Fruit fly (Drosophila melanogaster) whole organism, embryonic: ENCODE results near the gene PPP4R2r.

Experiments
- Asciz ChIP-seq: fragments of 200-800 bp; sonication (Bioruptor generic); optimal IDR thresholded peaks from 2 replicates; lab custom pipeline; 2017; ENCODE audit warnings: missing biosample characterization, mild to moderate bottlenecking, missing genetic modification characterization, missing genetic modification reagents
- B-H1 ChIP-seq: fragments of 200-800 bp; sonication (Bioruptor generic); IDR thresholded peaks from 3 replicates; pipeline ENCODE4 v1.3.6; 2022; ENCODE audit warnings: missing biosample characterization, missing genetic modification characterization
- CG11085 ChIP-seq: fragments of 200-800 bp; sonication (Bioruptor generic); IDR thresholded peaks from 2 replicates; pipeline ENCODE4 v1.3.6; 2022; ENCODE audit warnings: missing biosample characterization, missing genetic modification characterization
- CG11093 ChIP-seq: fragments of 200-800 bp; sonication (Bioruptor generic); IDR thresholded peaks from 3 replicates; pipeline ENCODE4 v1.3.6; 2022; ENCODE audit warnings: missing biosample characterization, missing genetic modification characterization
- CG11695 ChIP-seq: fragments of 200-800 bp; sonication (Bioruptor generic); IDR thresholded peaks from 3 replicates; pipeline ENCODE4 v1.3.6; 2022; ENCODE audit warnings: missing biosample characterization, missing genetic modification characterization
- CG11696 ChIP-seq: fragments of 200-800 bp; sonication (Bioruptor generic); IDR thresholded peaks from 2 replicates; pipeline ENCODE4 v1.3.6; 2022; ENCODE audit warnings: missing biosample characterization, missing genetic modification characterization
- CG13123 ChIP-seq: fragments of 200-800 bp; sonication (Bioruptor generic); optimal IDR thresholded peaks from 2 replicates; lab custom pipeline; 2016; ENCODE audit warnings: missing biosample characterization, missing genetic modification characterization
- CG13287 ChIP-seq: fragments of 200-800 bp; sonication (Bioruptor generic); IDR thresholded peaks from 2 replicates; pipeline ENCODE4 v1.3.6; 2022; ENCODE audit warnings: missing biosample characterization, missing genetic modification characterization; ENCODE audit not compliant: partially characterized antibody
- CG15479 ChIP-seq: fragments of 200-800 bp; sonication (Bioruptor generic); optimal IDR thresholded peaks from 3 replicates; lab custom pipeline; 2019; ENCODE audit warnings: missing biosample characterization, mild to moderate bottlenecking, missing genetic modification characterization, moderate library complexity
- CG16813 ChIP-seq: fragments of 200-800 bp; sonication (Bioruptor generic); IDR thresholded peaks from 3 replicates; pipeline ENCODE4 v1.3.6; 2022; ENCODE audit warnings: missing biosample characterization, missing genetic modification characterization; ENCODE audit not compliant: partially characterized antibody
- CG17912 ChIP-seq: fragments of 200-800 bp; sonication (Bioruptor generic); optimal IDR thresholded peaks from 2 replicates; lab custom pipeline; 2018; ENCODE audit warnings: missing biosample characterization, mild to moderate bottlenecking, missing genetic modification characterization
- CG18764 ChIP-seq: fragments of 200-800 bp; sonication (Bioruptor generic); optimal IDR thresholded peaks from 3 replicates; lab custom pipeline; 2016; ENCODE audit warnings: missing biosample characterization, missing genetic modification characterization
- CG2116 ChIP-seq: fragments of 200-800 bp; sonication (Bioruptor generic); optimal IDR thresholded peaks from 3 replicates; lab custom pipeline; 2018; ENCODE audit warnings: missing biosample characterization, mild to moderate bottlenecking, missing genetic modification characterization
- CG30403 ChIP-seq: fragments of 200-800 bp; sonication (Bioruptor generic); optimal IDR thresholded peaks from 3 replicates; lab custom pipeline; 2016; ENCODE audit warnings: missing biosample characterization, missing genetic modification characterization
- CG31388 ChIP-seq: fragments of 200-800 bp; sonication (Bioruptor generic); optimal IDR thresholded peaks from 2 replicates; lab custom pipeline; 2016; ENCODE audit warnings: missing biosample characterization, missing genetic modification characterization
- CG31441 ChIP-seq: fragments of 200-800 bp; sonication (Bioruptor generic); IDR thresholded peaks from 2 replicates; pipeline ENCODE4 v1.3.6; 2022; ENCODE audit warnings: missing biosample characterization, missing genetic modification characterization
- CG33557 ChIP-seq: fragments of 200-800 bp; sonication (Bioruptor generic); optimal IDR thresholded peaks from 2 replicates; lab custom pipeline; 2019; ENCODE audit warnings: missing biosample characterization, mild to moderate bottlenecking, missing genetic modification characterization, moderate library complexity
- CG34224 ChIP-seq: fragments of 200-800 bp; sonication (Bioruptor generic); IDR thresholded peaks from 3 replicates; pipeline ENCODE4 v1.3.6; 2022; ENCODE audit warnings: missing biosample characterization, missing genetic modification characterization; ENCODE audit not compliant: partially characterized antibody
- CG3726 ChIP-seq: fragments of 200-800 bp; sonication (Bioruptor generic); IDR thresholded peaks from 3 replicates; pipeline ENCODE4, ENCODE4 v1.3.6; 2022; ENCODE audit warnings: missing biosample characterization, missing genetic modification characterization
- CG6813 ChIP-seq: fragments of 200-800 bp; sonication (Bioruptor generic); optimal IDR thresholded peaks from 2 replicates; lab custom pipeline; 2017; ENCODE audit warnings: missing biosample characterization, missing genetic modification characterization, mild to moderate bottlenecking, moderate library complexity, missing genetic modification reagents
- CG7556 ChIP-seq: fragments of 200-800 bp; sonication (Bioruptor generic); optimal IDR thresholded peaks from 2 replicates; lab custom pipeline; 2017; ENCODE audit warnings: missing biosample characterization, mild to moderate bottlenecking, missing genetic modification characterization
- CG9609 ChIP-seq: fragments of 200-800 bp; sonication (Bioruptor generic); optimal IDR thresholded peaks from 3 replicates; lab custom pipeline; 2016; ENCODE audit warnings: missing biosample characterization, missing genetic modification characterization
- CHES-1-like ChIP-seq: fragments of 200-800 bp; sonication (Bioruptor generic); optimal IDR thresholded peaks from 2 replicates; lab custom pipeline; 2016; ENCODE audit warnings: missing biosample characterization, missing genetic modification characterization
- Dp ChIP-seq: fragments of 200-800 bp; sonication (Bioruptor generic); optimal IDR thresholded peaks from 2 replicates; lab custom pipeline; 2018; ENCODE audit warnings: missing biosample characterization, mild to moderate bottlenecking, missing genetic modification characterization, moderate library complexity
- H15 ChIP-seq: fragments of 200-800 bp; sonication (Bioruptor generic); IDR thresholded peaks from 3 replicates; pipeline ENCODE4 v1.3.6; 2022; ENCODE audit warnings: missing biosample characterization, missing genetic modification characterization
- Nf-YA ChIP-seq: fragments of 200-800 bp; sonication (Bioruptor generic); IDR thresholded peaks from 2 replicates; pipeline ENCODE4 v1.3.6; 2022; ENCODE audit warnings: missing biosample characterization, missing genetic modification characterization
- Rfx ChIP-seq: fragments of 200-800 bp; sonication (Bioruptor generic); IDR thresholded peaks from 2 replicates; pipeline ENCODE4 v1.3.6; 2022; ENCODE audit warnings: missing biosample characterization, missing genetic modification characterization
- ara ChIP-seq: fragments of 200-800 bp; sonication (Bioruptor generic); IDR thresholded peaks from 2 replicates; pipeline ENCODE4 v1.3.6; 2022; ENCODE audit warnings: missing biosample characterization, missing genetic modification characterization
- br ChIP-seq: fragments of >200 bp; optimal IDR thresholded peaks from 2 replicates; lab custom pipeline; 2017
- crol ChIP-seq: fragments of 200-800 bp; sonication (Bioruptor generic); IDR thresholded peaks from 2 replicates; pipeline ENCODE4 v1.3.6; 2022; ENCODE audit warnings: missing biosample characterization, missing genetic modification characterization
- da ChIP-seq: fragments of 200-800 bp; sonication (Bioruptor generic); optimal IDR thresholded peaks from 2 replicates; lab custom pipeline; 2016; ENCODE audit warnings: missing biosample characterization, missing genetic modification characterization
- danr ChIP-seq: fragments of 200-800 bp; sonication (Bioruptor generic); IDR thresholded peaks from 2 replicates; pipeline ENCODE4 v1.3.6; 2022; ENCODE audit warnings: missing biosample characterization, missing genetic modification characterization
- eve ChIP-seq, 2 experiments: fragments of >200 bp; optimal IDR thresholded peaks; 2 replicates each; lab custom pipeline; 2017; ENCODE audit warnings: missing biosample characterization in 2 of 2, missing genetic modification characterization in 2 of 2
- fd102C ChIP-seq: fragments of 200-800 bp; sonication (Bioruptor generic); optimal IDR thresholded peaks from 2 replicates; lab custom pipeline; 2018; ENCODE audit warnings: missing biosample characterization, mild to moderate bottlenecking, missing genetic modification characterization, moderate library complexity
- fd3F ChIP-seq: fragments of 200-800 bp; sonication (Bioruptor generic); optimal IDR thresholded peaks from 2 replicates; lab custom pipeline; 2018; ENCODE audit warnings: missing biosample characterization, mild to moderate bottlenecking, missing genetic modification characterization, moderate library complexity
- kay ChIP-seq: fragments of 200-800 bp; sonication (Bioruptor generic); optimal IDR thresholded peaks from 2 replicates; lab custom pipeline; 2016; ENCODE audit warnings: missing biosample characterization, missing genetic modification characterization
- kni ChIP-seq: fragments of 200-800 bp; sonication (Bioruptor generic); optimal IDR thresholded peaks from 3 replicates; lab custom pipeline; 2017; ENCODE audit warnings: mild to moderate bottlenecking, missing biosample characterization, missing genetic modification reagents, missing genetic modification characterization
- mirr ChIP-seq: fragments of 200-800 bp; sonication (Bioruptor generic); optimal IDR thresholded peaks from 3 replicates; lab custom pipeline; 2018; ENCODE audit warnings: missing biosample characterization, mild to moderate bottlenecking, missing genetic modification characterization
- pita ChIP-seq: fragments of 200-800 bp; sonication (Bioruptor generic); optimal IDR thresholded peaks from 2 replicates; lab custom pipeline; 2017; ENCODE audit warnings: missing biosample characterization, mild to moderate bottlenecking, missing genetic modification characterization
- run ChIP-seq: fragments of 200-800 bp; sonication (Bioruptor generic); optimal IDR thresholded peaks from 3 replicates; lab custom pipeline; 2018; ENCODE audit warnings: missing biosample characterization, mild to moderate bottlenecking, missing genetic modification characterization
- sc ChIP-seq, 3 experiments: fragments of >200 bp in 2 of 3; fragments of 200-800 bp in 1 of 3; sonication (Bioruptor generic) in 1 of 3; optimal IDR thresholded peaks; 2 replicates in 2 of 3; 3 replicates in 1 of 3; lab custom pipeline; 2017; ENCODE audit warnings: mild to moderate bottlenecking in 1 of 3, missing biosample characterization in 1 of 3, missing genetic modification characterization in 1 of 3, missing genetic modification reagents in 1 of 3
- scrt ChIP-seq: fragments of 200-800 bp; sonication (Bioruptor generic); optimal IDR thresholded peaks from 2 replicates; lab custom pipeline; 2018; ENCODE audit warnings: missing biosample characterization, mild to moderate bottlenecking, missing genetic modification characterization, moderate library complexity
- slbo ChIP-seq: fragments of 200-800 bp; sonication (Bioruptor generic); IDR thresholded peaks from 2 replicates; pipeline ENCODE4 v1.3.6; 2022; ENCODE audit warnings: missing biosample characterization, missing genetic modification characterization
- slp2 ChIP-seq: fragments of 200-800 bp; sonication (Bioruptor generic); optimal IDR thresholded peaks from 2 replicates; lab custom pipeline; 2016; ENCODE audit warnings: missing biosample characterization, missing genetic modification characterization
- sqz ChIP-seq: fragments of 200-800 bp; sonication (Bioruptor generic); optimal IDR thresholded peaks from 3 replicates; lab custom pipeline; 2018; ENCODE audit warnings: missing biosample characterization, mild to moderate bottlenecking, missing genetic modification characterization
- tna ChIP-seq: fragments of 200-800 bp; sonication (Bioruptor generic); IDR thresholded peaks from 2 replicates; pipeline ENCODE4 v1.3.6; 2022; ENCODE audit warnings: missing biosample characterization, missing genetic modification characterization; ENCODE audit not compliant: partially characterized antibody
- trem ChIP-seq: fragments of 200-800 bp; optimal IDR thresholded peaks from 3 replicates; lab custom pipeline; 2019; ENCODE audit warnings: missing biosample characterization, mild to moderate bottlenecking, missing genetic modification characterization, moderate library complexity
- ttk ChIP-seq: fragments of 200-800 bp; sonication (Bioruptor generic); IDR thresholded peaks from 2 replicates; pipeline ENCODE4 v2.1.2; 2022; ENCODE audit warnings: missing biosample characterization, missing genetic modification characterization
- usp ChIP-seq: fragments of >200 bp; optimal IDR thresholded peaks from 2 replicates; lab custom pipeline; 2017; ENCODE audit warnings: missing biosample characterization, missing genetic modification characterization

The PPP4R2r gene

dm6 chrX:10486144-10487030 is 7.7 kb downstream of the PPP4R2r start (continued):
- TF ChIP-seq CG3726 (GFP tag; lab: Robert Waterston, UW) = 0 out of 3 replicates have a peak, but pooled peaks have one; percentile 46
- TF ChIP-seq CG18764 (GFP tag; lab: Kevin White, UChicago) = no peak
- TF ChIP-seq CG6813 = peak; percentile 60
- peak; percentile 17 for TF ChIP-seq Asciz (GFP tag; lab: Kevin White, UChicago)
- TF ChIP-seq CG17912 (GFP tag; lab: Kevin White, UChicago) = no peak
- TF ChIP-seq H15 = 0 out of 3 replicates have a peak, but pooled peaks have one; percentile 44
- TF ChIP-seq ttk (GFP tag; lab: Robert Waterston, UW) = no peak
- no peak for TF ChIP-seq CG16813 (GFP tag; lab: Robert Waterston, UW)
- no peak for TF ChIP-seq danr
- TF ChIP-seq CG30403 = peak; percentile 53
- TF ChIP-seq CG13123 (GFP tag; lab: Kevin White, UChicago) = no peak
- 0 out of 2 replicates have a peak, but pooled peaks have one; percentile 23 for TF ChIP-seq CG13287 (GFP tag; lab: Robert Waterston, UW)
- TF ChIP-seq sc (optimal IDR thresholded peaks at IDR 0.05; lab: Kevin White, UChicago) = no peak
- TF ChIP-seq sc (GFP tag; optimal IDR thresholded peaks at IDR 0.05; lab: Kevin White, UChicago) = no peak
- no peak for TF ChIP-seq CG2116 (GFP tag; lab: Kevin White, UChicago)
- no peak for TF ChIP-seq CG33557
- TF ChIP-seq CG31388 (GFP tag; lab: Kevin White, UChicago) = no peak
- TF ChIP-seq Dp (GFP tag; lab: Kevin White, UChicago) = no peak
- peak; percentile 62 for TF ChIP-seq fd3F (GFP tag; lab: Kevin White, UChicago)
- TF ChIP-seq CHES-1-like (GFP tag; lab: Kevin White, UChicago) = peak; percentile 66
- no peak for TF ChIP-seq CG11696
- TF ChIP-seq tna (GFP tag; lab: Robert Waterston, UW) = no peak
- TF ChIP-seq CG15479 = no peak
- TF ChIP-seq CG9609 (GFP tag; lab: Kevin White, UChicago) = peak; percentile 24
- peak; percentile 69; the same call in 2 of the 3 replicates for TF ChIP-seq CG11695
- TF ChIP-seq fd102C = no peak
- no peak for TF ChIP-seq CG34224 (GFP tag; lab: Robert Waterston, UW)
- no peak for TF ChIP-seq CG11085 (GFP tag; lab: Robert Waterston, UW)
- no peak for TF ChIP-seq eve (GFP tag; optimal IDR thresholded peaks at IDR 0.05; lab: Kevin White, UChicago)
- TF ChIP-seq B-H1 (GFP tag; lab: Robert Waterston, UW) = no peak
- peak; percentile 71 for TF ChIP-seq mirr
- peak; percentile 47 for TF ChIP-seq scrt
- TF ChIP-seq run (tag; lab: Kevin White, UChicago) = no peak
- peak; percentile 72 for TF ChIP-seq CG7556 (GFP tag; lab: Kevin White, UChicago)
- peak; percentile 70 for TF ChIP-seq Rfx (GFP tag; lab: Robert Waterston, UW)
- peak; percentile 45; the same call in 1 of the 2 replicates for TF ChIP-seq crol
- no peak for TF ChIP-seq ara (GFP tag; lab: Robert Waterston, UW)
- no peak for TF ChIP-seq Nf-YA (GFP tag; lab: Robert Waterston, UW)
- TF ChIP-seq da = no peak
- no peak for TF ChIP-seq sqz
- no peak for TF ChIP-seq slp2 (GFP tag; lab: Kevin White, UChicago)
- no peak for TF ChIP-seq kni (GFP tag; lab: Kevin White, UChicago)
- peak; percentile 64 for TF ChIP-seq CG31441 (GFP tag; lab: Robert Waterston, UW)
- no peak for TF ChIP-seq usp (GFP tag; lab: Kevin White, UChicago)
- TF ChIP-seq kay (GFP tag; lab: Kevin White, UChicago) = peak; percentile 55
- peak; percentile 71 for TF ChIP-seq slbo
- TF ChIP-seq pita (GFP tag; lab: Kevin White, UChicago) = no peak
- TF ChIP-seq trem = no peak
- no peak for TF ChIP-seq br (lab: Kevin White, UChicago)
- TF ChIP-seq CG11093 (GFP tag; lab: Robert Waterston, UW) = no peak
